Fruit fly (Drosophila melanogaster) S2 (cell line): ENCODE data around the gene CG13138.

Source experiments
- CG8478 ChIP-seq: fragments of >200 bp; optimal IDR thresholded peaks from 2 replicates; lab custom pipeline; 2018
- CTCF ChIP-seq, 2 experiments: fragments of >200 bp; optimal IDR thresholded peaks; 2 replicates each; lab custom pipeline; 2018

DNA sequence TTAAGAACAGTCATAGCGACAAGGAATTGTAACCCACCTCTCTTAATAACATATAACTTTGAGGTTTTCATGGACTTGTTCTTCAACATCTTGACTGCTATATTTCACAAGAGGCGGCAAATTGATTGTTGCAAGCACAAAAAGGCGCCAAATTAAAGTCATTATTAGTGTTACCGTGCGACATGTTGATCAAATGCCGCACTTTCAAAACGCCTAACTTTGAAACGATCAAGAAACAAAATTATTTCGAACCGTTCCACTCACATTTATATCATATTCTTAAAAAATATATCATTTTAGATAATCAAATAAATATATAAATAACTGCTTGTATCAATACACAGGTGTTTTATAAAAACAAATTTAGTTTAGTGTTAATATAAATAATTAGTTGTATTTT, 26.0 kb upstream of the CG13138 start, which contains the start of gene RnrL:
- no peak for TF ChIP-seq CG8478 (lab: Kevin White, UChicago)
- TF ChIP-seq CTCF (optimal IDR thresholded peaks at IDR 0.05; lab: Kevin White, UChicago): no peak
